Worm (Caenorhabditis elegans) whole organism, mixed stage, embryonic: ENCODE data around the gene pars-1.

ENCODE experiments used
- lin-13 ChIP-seq: fragments of 150-350 bp; optimal IDR thresholded peaks from 2 replicates; lab custom pipeline; 2014; ENCODE audit warnings: missing biosample characterization, missing genetic modification characterization
- lsy-2 ChIP-seq: fragments of 150-350 bp; optimal IDR thresholded peaks from 2 replicates; lab custom pipeline; 2014; ENCODE audit warnings: missing biosample characterization, missing genetic modification characterization
- nhr-12 ChIP-seq: fragments of 150-350 bp; optimal IDR thresholded peaks from 2 replicates; lab custom pipeline; 2014; ENCODE audit warnings: missing biosample characterization, missing genetic modification characterization
- nhr-237 ChIP-seq: fragments of 150-350 bp; optimal IDR thresholded peaks from 2 replicates; lab custom pipeline; 2014; ENCODE audit warnings: missing biosample characterization, missing genetic modification characterization

ce11 chrIII:7287503-7287902 lies 48.7 kb downstream of the pars-1 start, which contains the start of gene ykt-6:
- TF ChIP-seq lin-13 (tag; lab: Kevin White, UChicago) = no peak
- no peak for TF ChIP-seq nhr-12 (tag; lab: Kevin White, UChicago)
- TF ChIP-seq nhr-237 (tag; lab: Kevin White, UChicago) = no peak
- no peak for TF ChIP-seq lsy-2 (tag; lab: Kevin White, UChicago)
